Worm (Caenorhabditis elegans) whole organism, L4 larva: Measurements from ENCODE around the gene K11H3.8.
A peak's percentile ranks its signal among the peaks of the same experiment; 100 is the strongest.

Experiments
- F37D6.2 ChIP-seq: sonication (generic microtip); optimal IDR thresholded peaks from 2 replicates; lab custom pipeline; 2016; ENCODE audit warnings: mild to moderate bottlenecking, missing genetic modification characterization, missing compliant biosample characterization
- F44E2.7 ChIP-seq: fragments of 200-800 bp; sonication (Bioruptor generic); IDR thresholded peaks from 2 replicates; pipeline ENCODE4 v2.1.2; 2022; ENCODE audit warnings: missing genetic modification characterization, missing compliant biosample characterization
- T26A8.4 ChIP-seq: fragments of 200-800 bp; sonication (Bioruptor generic); IDR thresholded peaks from 2 replicates; pipeline ENCODE4 v1.3.6; 2022; ENCODE audit warnings: missing genetic modification characterization, missing compliant biosample characterization
- Y48G9A.11 ChIP-seq: fragments of 200-800 bp; sonication (Bioruptor generic); IDR thresholded peaks from 2 replicates; pipeline ENCODE4 v1.3.6; 2022; ENCODE audit warnings: missing genetic modification reagents, missing genetic modification characterization, missing compliant biosample characterization
- Y5F2A.4 ChIP-seq: fragments of 200-800 bp; sonication (Bioruptor generic); optimal IDR thresholded peaks from 2 replicates; lab custom pipeline; 2018; ENCODE audit warnings: mild to moderate bottlenecking, missing genetic modification characterization, missing compliant biosample characterization
- ZK337.2 ChIP-seq: fragments of 200-800 bp; sonication (Bioruptor generic); IDR thresholded peaks from 2 replicates; pipeline ENCODE4 v1.3.6; 2022; ENCODE audit warnings: missing genetic modification reagents, missing genetic modification characterization, missing compliant biosample characterization
- aha-1 ChIP-seq: fragments of 150-350 bp; peaks from one replicate; lab custom pipeline; 2014; ENCODE audit warnings: missing biosample characterization, missing genetic modification characterization
- aly-2 ChIP-seq: sonication (generic microtip); optimal IDR thresholded peaks from 2 replicates; lab custom pipeline; 2018; ENCODE audit warnings: missing biosample characterization, missing genetic modification characterization
- ama-1 ChIP-seq: fragments of 150-350 bp; optimal IDR thresholded peaks from 2 replicates; lab custom pipeline; 2014; ENCODE audit warnings: inconsistent platforms, mixed read lengths
- ceh-20 ChIP-seq: fragments of 200-800 bp; sonication (Bioruptor generic); IDR thresholded peaks from 2 replicates; pipeline ENCODE4 v1.3.6; 2022; ENCODE audit warnings: missing genetic modification reagents, missing genetic modification characterization, missing compliant biosample characterization
- ceh-32 ChIP-seq: sonication (generic microtip); optimal IDR thresholded peaks from 2 replicates; lab custom pipeline; 2016; ENCODE audit warnings: mild to moderate bottlenecking, missing genetic modification characterization, missing compliant biosample characterization; ENCODE audit not compliant: poor library complexity
- ceh-44 ChIP-seq: fragments of 200-800 bp; sonication (Bioruptor generic); IDR thresholded peaks from 2 replicates; pipeline ENCODE4 v1.3.6; 2022; ENCODE audit warnings: missing genetic modification reagents, missing genetic modification characterization, missing compliant biosample characterization
- ceh-62 ChIP-seq: sonication (generic microtip); optimal IDR thresholded peaks from 2 replicates; lab custom pipeline; 2017; ENCODE audit warnings: missing biosample characterization, missing genetic modification characterization
- ceh-82 ChIP-seq: sonication (generic microtip); optimal IDR thresholded peaks from 2 replicates; lab custom pipeline; 2017; ENCODE audit warnings: missing biosample characterization, missing genetic modification characterization
- ces-1 ChIP-seq: fragments of 150-350 bp; sonication (generic microtip); optimal IDR thresholded peaks from 4 replicates; lab custom pipeline; 2014; ENCODE audit warnings: missing biosample characterization, missing genetic modification reagents, missing genetic modification characterization
- ctbp-1 ChIP-seq: fragments of 200-800 bp; sonication (Bioruptor generic); IDR thresholded peaks from 2 replicates; pipeline ENCODE4 v1.3.6; 2022; ENCODE audit warnings: missing genetic modification reagents, missing genetic modification characterization, missing compliant biosample characterization
- daf-12 ChIP-seq: fragments of 150-350 bp; optimal IDR thresholded peaks from 2 replicates; lab custom pipeline; 2014; ENCODE audit warnings: missing biosample characterization, missing genetic modification reagents, missing genetic modification characterization
- daf-19 ChIP-seq: fragments of 200-800 bp; sonication (Bioruptor generic); conservative IDR thresholded peaks from 2 replicates; pipeline ENCODE4 v1.3.6; 2022; ENCODE audit warnings: missing genetic modification characterization, missing compliant biosample characterization
- dmd-9 ChIP-seq: fragments of 200-800 bp; sonication (Bioruptor generic); IDR thresholded peaks from 2 replicates; pipeline ENCODE4 v1.3.6; 2022; ENCODE audit warnings: missing genetic modification reagents, missing genetic modification characterization, missing compliant biosample characterization
- dve-1 ChIP-seq: sonication (generic microtip); optimal IDR thresholded peaks from 2 replicates; lab custom pipeline; 2017; ENCODE audit warnings: antibody characterized with exemption, mild to moderate bottlenecking, missing genetic modification characterization, missing compliant biosample characterization; ENCODE audit not compliant: insufficient read depth
- egl-27 ChIP-seq: sonication (generic microtip); optimal IDR thresholded peaks from 3 replicates; lab custom pipeline; 2017; ENCODE audit warnings: missing biosample characterization, missing genetic modification reagents, missing genetic modification characterization
- hlh-11 ChIP-seq: fragments of 200-800 bp; sonication (Bioruptor generic); optimal IDR thresholded peaks from 2 replicates; lab custom pipeline; 2018; ENCODE audit warnings: mild to moderate bottlenecking, missing genetic modification characterization, missing compliant biosample characterization
- hlh-30 ChIP-seq: sonication (generic microtip); optimal IDR thresholded peaks from 2 replicates; lab custom pipeline; 2017; ENCODE audit warnings: antibody characterized with exemption, mild to moderate bottlenecking, missing genetic modification characterization, missing compliant biosample characterization; ENCODE audit not compliant: insufficient read depth
- lim-7 ChIP-seq: fragments of 200-800 bp; sonication (Bioruptor generic); IDR thresholded peaks from 2 replicates; pipeline ENCODE4 v1.3.6; 2022; ENCODE audit warnings: missing genetic modification characterization, missing compliant biosample characterization
- lin-1 ChIP-seq: fragments of 200-800 bp; sonication (Bioruptor generic); IDR thresholded peaks from 2 replicates; pipeline ENCODE4 v1.3.6; 2022; ENCODE audit warnings: missing genetic modification reagents, missing genetic modification characterization, missing compliant biosample characterization
- lin-15B ChIP-seq: fragments of 150-350 bp; sonication (generic microtip); optimal IDR thresholded peaks from 3 replicates; lab custom pipeline; 2014; ENCODE audit warnings: missing biosample characterization, missing genetic modification characterization
- lin-38 ChIP-seq: fragments of 200-800 bp; sonication (Bioruptor generic); IDR thresholded peaks from 2 replicates; pipeline ENCODE4 v1.3.6; 2022; ENCODE audit warnings: missing genetic modification reagents, missing genetic modification characterization, missing compliant biosample characterization
- lsy-2 ChIP-seq, 2 experiments: fragments of 150-350 bp in 1 of 2; sonication (generic microtip) in 1 of 2; optimal IDR thresholded peaks; 2 replicates each; lab custom pipeline; 2014 to 2017; ENCODE audit warnings: missing biosample characterization in 2 of 2, missing genetic modification characterization in 2 of 2
- madf-9 ChIP-seq: fragments of 200-800 bp; sonication (Bioruptor generic); conservative IDR thresholded peaks from 2 replicates; pipeline ENCODE4 v1.3.6; 2022; ENCODE audit warnings: missing genetic modification reagents, missing genetic modification characterization, missing compliant biosample characterization
- mdt-29 ChIP-seq: fragments of 200-800 bp; sonication (Bioruptor generic); IDR thresholded peaks from 2 replicates; pipeline ENCODE4 v1.3.6; 2022; ENCODE audit warnings: missing genetic modification reagents, missing genetic modification characterization, missing compliant biosample characterization
- mes-2 ChIP-seq: sonication (generic microtip); optimal IDR thresholded peaks from 2 replicates; lab custom pipeline; 2016; ENCODE audit warnings: missing genotype, mild to moderate bottlenecking, missing genetic modification characterization, missing compliant biosample characterization; ENCODE audit not compliant: poor library complexity, severe bottlenecking
- mxl-2 ChIP-seq: fragments of 200-800 bp; sonication (Bioruptor generic); conservative IDR thresholded peaks from 2 replicates; pipeline ENCODE4 v1.3.6; 2022; ENCODE audit warnings: missing genetic modification reagents, missing genetic modification characterization, missing compliant biosample characterization
- nhr-102 ChIP-seq: sonication (generic microtip); optimal IDR thresholded peaks from 2 replicates; lab custom pipeline; 2016; ENCODE audit warnings: mild to moderate bottlenecking, missing genetic modification characterization, moderate library complexity, missing compliant biosample characterization
- nhr-11 ChIP-seq: fragments of 150-350 bp; optimal IDR thresholded peaks from 2 replicates; lab custom pipeline; 2014; ENCODE audit warnings: missing biosample characterization, missing genetic modification characterization
- nhr-25 ChIP-seq: sonication (generic microtip); optimal IDR thresholded peaks from 2 replicates; lab custom pipeline; 2017; ENCODE audit warnings: missing genetic modification characterization, mild to moderate bottlenecking, missing compliant biosample characterization, antibody characterized with exemption, moderate library complexity, borderline replicate concordance; ENCODE audit not compliant: insufficient read depth
- nhr-48 ChIP-seq: sonication (generic microtip); optimal IDR thresholded peaks from 2 replicates; lab custom pipeline; 2016; ENCODE audit warnings: mild to moderate bottlenecking, missing genetic modification characterization, missing compliant biosample characterization
- nhr-6 ChIP-seq: fragments of 150-350 bp; optimal IDR thresholded peaks from 2 replicates; lab custom pipeline; 2014; ENCODE audit warnings: missing biosample characterization, missing genetic modification characterization
- nhr-76 ChIP-seq: fragments of 150-350 bp; optimal IDR thresholded peaks from 2 replicates; lab custom pipeline; 2014; ENCODE audit warnings: missing biosample characterization, missing genetic modification characterization
- nhr-77 ChIP-seq: fragments of 150-350 bp; optimal IDR thresholded peaks from 2 replicates; lab custom pipeline; 2014; ENCODE audit warnings: missing biosample characterization, missing genetic modification characterization
- rbr-2 ChIP-seq: sonication (generic microtip); optimal IDR thresholded peaks from 2 replicates; lab custom pipeline; 2016; ENCODE audit warnings: missing genotype, missing genetic modification characterization, missing compliant biosample characterization
- spr-3 ChIP-seq: fragments of 200-800 bp; sonication (Bioruptor generic); optimal IDR thresholded peaks from 2 replicates; lab custom pipeline; 2018; ENCODE audit warnings: mild to moderate bottlenecking, missing genetic modification characterization, missing compliant biosample characterization
- unc-39 ChIP-seq: sonication (generic microtip); optimal IDR thresholded peaks from 2 replicates; lab custom pipeline; 2017; ENCODE audit warnings: missing biosample characterization, missing genetic modification characterization
- unc-62 ChIP-seq, 3 experiments: fragments of 150-350 bp in 1 of 3; sonication (generic microtip); optimal IDR thresholded peaks in 2 of 3; peaks in 1 of 3; 1 replicate in 1 of 3; 2 replicates in 2 of 3; lab custom pipeline; 2014 to 2017; ENCODE audit warnings: missing biosample characterization in 3 of 3, missing genetic modification characterization in 3 of 3, missing genetic modification reagents in 3 of 3, missing genotype in 1 of 3
- zfp-3 ChIP-seq: fragments of 200-800 bp; sonication (Bioruptor generic); conservative IDR thresholded peaks from 2 replicates; pipeline ENCODE4 v1.3.6; 2022; ENCODE audit warnings: missing genetic modification reagents, missing genetic modification characterization, missing compliant biosample characterization
- zip-2 ChIP-seq: fragments of 150-350 bp; optimal IDR thresholded peaks from 2 replicates; lab custom pipeline; 2014; ENCODE audit warnings: missing biosample characterization, missing genetic modification characterization
- ztf-11 ChIP-seq: fragments of 150-350 bp; optimal IDR thresholded peaks from 2 replicates; lab custom pipeline; 2014; ENCODE audit warnings: missing biosample characterization, missing genetic modification characterization
- ztf-7 ChIP-seq: fragments of 150-350 bp; optimal IDR thresholded peaks from 2 replicates; lab custom pipeline; 2014; ENCODE audit warnings: missing biosample characterization, missing genetic modification characterization

K11H3.8 gene

ce11 chrIII:9822942-9823341 lies 12.0 kb upstream of the K11H3.8 start, which contains the start of gene arl-5:
arl-5 (plus strand) TSS chrIII:9823242.
- TF ChIP-seq aha-1 (tag; lab: Kevin White, UChicago), result no peak
- TF ChIP-seq F37D6.2 (tag; lab: Kevin White, UChicago), result no peak
- TF ChIP-seq nhr-48 (tag; lab: Kevin White, UChicago), result no peak
- no peak for TF ChIP-seq mdt-29 (GFP tag; lab: Robert Waterston, UW)
- no peak for TF ChIP-seq zip-2
- TF ChIP-seq lim-7 (GFP tag; lab: Robert Waterston, UW), result no peak
- no peak for TF ChIP-seq nhr-77
- no peak for TF ChIP-seq ztf-7 (tag; lab: Kevin White, UChicago)
- TF ChIP-seq lin-15B, result no peak
- no peak for TF ChIP-seq nhr-76
- no peak for TF ChIP-seq F44E2.7 (GFP tag; lab: Robert Waterston, UW)
- TF ChIP-seq ztf-11, result no peak
- TF ChIP-seq ces-1 (GFP tag; lab: Kevin White, UChicago), result no peak
- no peak for TF ChIP-seq ceh-44 (GFP tag; lab: Robert Waterston, UW)
- no peak for TF ChIP-seq nhr-25 (tag; lab: Kevin White, UChicago)
- no peak for TF ChIP-seq Y5F2A.4 (GFP tag; lab: Kevin White, UChicago)
- TF ChIP-seq hlh-11 (tag; lab: Kevin White, UChicago), result no peak
- no peak for TF ChIP-seq egl-27 (tag; lab: Kevin White, UChicago)
- no peak for TF ChIP-seq ZK337.2 (GFP tag; lab: Robert Waterston, UW)

DNA sequence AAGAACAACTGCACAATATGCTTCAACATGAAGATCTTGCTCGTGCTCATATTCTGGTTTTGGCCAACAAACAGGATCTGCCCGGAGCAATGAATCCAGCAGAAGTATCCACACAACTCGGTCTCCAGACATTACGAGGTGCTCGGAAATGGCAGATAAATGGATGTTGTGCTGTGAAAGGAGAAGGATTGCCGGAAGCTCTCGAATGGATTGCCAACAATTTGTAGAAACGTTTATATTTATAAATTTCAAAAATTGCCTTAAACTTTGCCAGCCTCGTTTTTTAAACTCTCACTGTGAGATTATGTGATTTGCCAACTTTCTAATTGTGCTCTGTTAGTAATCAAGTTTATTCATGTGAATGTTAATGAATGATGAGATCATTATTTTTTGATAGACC lies 11.2 kb upstream of the K11H3.8 start:
- TF ChIP-seq unc-39 (tag; lab: Kevin White, UChicago) (no peak), unc-62 (GFP tag; optimal IDR thresholded peaks at IDR 0.05 in 1 of 2; lab: Kevin White, UChicago) (peak in 1 of 2 experiments; percentile 97), unc-62 (tag; optimal IDR thresholded peaks at IDR 0.05; lab: Kevin White, UChicago) (no peak)

DNA sequence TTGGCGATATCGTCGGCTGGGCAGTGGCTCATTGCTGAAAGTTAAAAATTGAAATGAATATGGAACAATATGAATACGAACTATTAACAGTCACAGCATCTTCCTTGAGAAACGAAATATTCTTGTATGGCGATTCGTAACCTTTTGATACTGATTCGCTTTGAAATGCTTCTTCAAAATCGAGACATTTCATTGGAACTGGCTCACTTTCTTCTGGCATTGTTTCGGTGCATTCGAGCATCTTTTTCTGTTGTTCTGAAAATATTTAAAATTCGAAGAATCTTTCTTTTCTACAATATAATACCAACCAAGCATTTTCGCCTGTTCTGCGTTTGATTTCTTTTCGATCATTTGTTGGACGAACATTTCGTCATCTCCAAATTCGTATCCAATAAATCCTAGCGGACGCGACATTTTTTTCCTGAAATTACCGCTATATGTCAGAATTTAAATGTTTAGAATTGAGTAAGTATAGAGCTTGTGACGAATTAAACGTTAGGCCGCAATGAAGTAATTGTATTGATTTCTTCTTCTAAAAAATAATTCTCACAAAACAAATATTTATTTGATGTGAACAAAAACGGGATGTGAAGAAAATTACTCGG lies 10.6 kb upstream of the K11H3.8 start, which contains the start of gene lin-52:
TSS of gene lin-52 (minus strand) at position 421 of the 605 bp plus-strand sequence.
- TF ChIP-seq ctbp-1, result 0 out of 2 replicates have a peak, but pooled peaks have one; percentile 17
- TF ChIP-seq spr-3 (GFP tag; lab: Kevin White, UChicago), result no peak
- TF ChIP-seq dmd-9, result no peak
- TF ChIP-seq mxl-2, result 0 out of 2 replicates have a peak, but pooled peaks have one; percentile 6
- TF ChIP-seq nhr-6, result no peak
- peak; percentile 23; the same call in 1 of the 2 replicates for TF ChIP-seq T26A8.4 (GFP tag; lab: Robert Waterston, UW)
- TF ChIP-seq aha-1 (tag; lab: Kevin White, UChicago), result peak; percentile 91
- TF ChIP-seq lsy-2 (tag; optimal IDR thresholded peaks at IDR 0.05; lab: Kevin White, UChicago), result peak in 1 of 2 experiments; percentile 12
- no peak for TF ChIP-seq daf-12
- TF ChIP-seq ceh-62 (tag; lab: Kevin White, UChicago), result no peak
- TF ChIP-seq nhr-102 (tag; lab: Kevin White, UChicago), result peak; percentile 50
- TF ChIP-seq nhr-11 (tag; lab: Kevin White, UChicago), result no peak
- TF ChIP-seq ceh-20, result no peak
- TF ChIP-seq lin-38 (GFP tag; lab: Robert Waterston, UW), result peak; percentile 22; the same call in 1 of the 2 replicates
- no peak for TF ChIP-seq Y5F2A.4 (GFP tag; lab: Kevin White, UChicago)
- peak; percentile 21 for TF ChIP-seq mes-2 (tag; lab: Kevin White, UChicago)
- no peak for TF ChIP-seq nhr-25 (tag; lab: Kevin White, UChicago)
- peak; percentile 88 for TF ChIP-seq zfp-3 (GFP tag; lab: Robert Waterston, UW)
- TF ChIP-seq ceh-32 (tag; lab: Kevin White, UChicago), result no peak
- TF ChIP-seq dve-1 (tag; lab: Kevin White, UChicago), result peak; percentile 22
- TF ChIP-seq aly-2, result no peak
- peak; percentile 1 for TF ChIP-seq hlh-30 (tag; lab: Kevin White, UChicago)
- no peak for TF ChIP-seq madf-9 (GFP tag; lab: Robert Waterston, UW)
- TF ChIP-seq ztf-11, result no peak
- TF ChIP-seq daf-19 (GFP tag; lab: Robert Waterston, UW), result peak; percentile 76; the same call in 1 of the 2 replicates
- no peak for TF ChIP-seq Y48G9A.11
- TF ChIP-seq lin-1, result 0 out of 2 replicates have a peak, but pooled peaks have one; percentile 30
- no peak for TF ChIP-seq ceh-82 (tag; lab: Kevin White, UChicago)
- no peak for TF ChIP-seq rbr-2 (tag; lab: Kevin White, UChicago)
- TF ChIP-seq ama-1 (lab: Kevin White, UChicago), result peak; percentile 70
